Fruit fly (Drosophila melanogaster): Measurements from ENCODE around the gene smp-30.

smp-30 gene

DNA sequence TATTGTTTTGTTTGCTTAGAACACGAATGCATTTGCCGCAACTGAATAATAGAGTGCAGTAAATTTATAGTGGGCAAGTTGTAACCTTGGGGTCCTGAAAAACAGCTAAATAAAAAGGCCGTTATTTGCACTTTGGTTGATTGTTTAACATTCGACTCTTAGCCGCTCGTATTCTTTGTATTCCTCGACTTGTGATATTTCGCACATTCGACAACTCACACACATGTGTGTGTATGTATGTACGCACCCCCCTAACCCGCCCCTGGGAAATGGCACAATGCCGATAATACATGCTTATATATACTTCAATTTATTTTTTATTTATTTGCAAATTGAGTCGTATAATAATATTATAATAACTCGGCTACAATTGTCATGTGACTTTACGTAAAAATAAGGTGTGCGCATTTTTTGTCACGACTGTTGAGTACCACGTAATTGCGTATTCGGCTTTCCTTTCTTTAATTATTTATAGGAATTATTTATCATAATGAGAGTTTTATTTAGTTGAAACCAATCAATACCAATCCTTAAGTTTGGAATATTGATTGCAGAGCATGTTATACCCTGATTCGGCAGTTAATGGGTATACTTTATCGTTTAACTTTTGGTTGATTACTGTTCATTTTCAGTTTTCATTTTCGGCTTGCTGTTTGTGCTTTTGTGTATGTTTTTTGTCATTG is 3.9 kb upstream of the smp-30 start (continued):
- peak; percentile 12 for TF ChIP-seq CG10267 (tag; optimal IDR thresholded peaks at IDR 0.05)
- TF ChIP-seq sob (GFP tag; IDR thresholded peaks at IDR 0.05) = peak; percentile 50; the same call in 1 of the 2 replicates
- no peak for TF ChIP-seq run (tag; optimal IDR thresholded peaks at IDR 0.05)
- TF ChIP-seq Hand (GFP tag; optimal IDR thresholded peaks at IDR 0.05) = no peak
- TF ChIP-seq Gug (GFP tag; IDR thresholded peaks at IDR 0.05) = 0 out of 4 replicates have a peak, but pooled peaks have one; percentile 9
- TF ChIP-seq Hmr (GFP tag; optimal IDR thresholded peaks at IDR 0.05) = peak; percentile 38
- TF ChIP-seq CG8924 (tag; optimal IDR thresholded peaks at IDR 0.05) = peak; percentile 17
- no peak for TF ChIP-seq Mes4 (GFP tag; optimal IDR thresholded peaks at IDR 0.05)
- peak; percentile 7 for TF ChIP-seq bcd (GFP tag; optimal IDR thresholded peaks at IDR 0.05)
- TF ChIP-seq org-1 (GFP tag; optimal IDR thresholded peaks at IDR 0.05) = peak; percentile 16
- peak; percentile 14 for TF ChIP-seq CG12391 (tag; optimal IDR thresholded peaks at IDR 0.05)
- peak; percentile 58; the same call in 1 of the 3 replicates for TF ChIP-seq dysf (GFP tag; IDR thresholded peaks at IDR 0.05)
- peak; percentile 40 for TF ChIP-seq fd96Cb (tag; optimal IDR thresholded peaks at IDR 0.05)
- no peak for TF ChIP-seq zf30C (GFP tag; optimal IDR thresholded peaks at IDR 0.05)
- TF ChIP-seq tgo (GFP tag; IDR thresholded peaks at IDR 0.05) = peak; percentile 53; the same call in 1 of the 3 replicates
- TF ChIP-seq cad (GFP tag; optimal IDR thresholded peaks at IDR 0.05) = no peak
- TF ChIP-seq Atf6 (GFP tag; IDR thresholded peaks at IDR 0.05) = peak; percentile 60; the same call in 1 of the 2 replicates
- TF ChIP-seq CG3281 (GFP tag; optimal IDR thresholded peaks at IDR 0.05) = peak; percentile 6
- peak; percentile 74 for TF ChIP-seq CG14441 (GFP tag; IDR thresholded peaks at IDR 0.05)
- TF ChIP-seq Ada2b (GFP tag; IDR thresholded peaks at IDR 0.05) = peak; percentile 54
- TF ChIP-seq caup (GFP tag; optimal IDR thresholded peaks at IDR 0.05; ENCODE audit: severe bottlenecking) = peak; percentile 55
- TF ChIP-seq gsb-n (tag; optimal IDR thresholded peaks at IDR 0.05) = no peak
- no peak for TF ChIP-seq kay (GFP tag; optimal IDR thresholded peaks at IDR 0.05)
- TF ChIP-seq mam (GFP tag; optimal IDR thresholded peaks at IDR 0.05) = peak; percentile 37
- peak; percentile 66 for TF ChIP-seq gem (tag; optimal IDR thresholded peaks at IDR 0.05)
- TF ChIP-seq bsh (GFP tag; optimal IDR thresholded peaks at IDR 0.05) = peak in 1 of 2 experiments; percentile 17
- TF ChIP-seq Adf1 (GFP tag; IDR thresholded peaks at IDR 0.05) = no peak
- TF ChIP-seq CG7963 (GFP tag; IDR thresholded peaks at IDR 0.05; ENCODE audit: partially characterized antibody) = no peak
- no peak for TF ChIP-seq Hr39 (optimal IDR thresholded peaks at IDR 0.05)
- no peak for TF ChIP-seq CG9215 (GFP tag; IDR thresholded peaks at IDR 0.05)
- TF ChIP-seq gce (GFP tag; IDR thresholded peaks at IDR 0.05) = no peak
- TF ChIP-seq tup (GFP tag; optimal IDR thresholded peaks at IDR 0.05) = no peak
- TF ChIP-seq schlank (tag; optimal IDR thresholded peaks at IDR 0.05) = no peak
- peak; percentile 33; the same call in 1 of the 2 replicates for TF ChIP-seq H2.0 (GFP tag; IDR thresholded peaks at IDR 0.05)
- TF ChIP-seq CG10366 (GFP tag; IDR thresholded peaks at IDR 0.05) = peak; percentile 49; the same call in 1 of the 2 replicates
- no peak for TF ChIP-seq prd (optimal IDR thresholded peaks at IDR 0.05)
- peak; percentile 24; the same call in 1 of the 3 replicates for TF ChIP-seq prd (GFP tag; IDR thresholded peaks at IDR 0.05)
- TF ChIP-seq ATbp (GFP tag; optimal IDR thresholded peaks at IDR 0.05) = peak; percentile 1
- TF ChIP-seq E2f1 (GFP tag; IDR thresholded peaks at IDR 0.05) = no peak
- TF ChIP-seq CG14860 (GFP tag; IDR thresholded peaks at IDR 0.05; ENCODE audit: partially characterized antibody) = no peak
- no peak for TF ChIP-seq CG9932 (GFP tag; IDR thresholded peaks at IDR 0.05)
- TF ChIP-seq CG4424 (GFP tag; optimal IDR thresholded peaks at IDR 0.05) = peak; percentile 42
- TF ChIP-seq CG6683 (GFP tag; optimal IDR thresholded peaks at IDR 0.05) = peak; percentile 10
- TF ChIP-seq CG4854 (GFP tag; optimal IDR thresholded peaks at IDR 0.05) = no peak
- TF ChIP-seq CG4328 (GFP tag; optimal IDR thresholded peaks at IDR 0.05) = no peak
- no peak for TF ChIP-seq twi (tag; optimal IDR thresholded peaks at IDR 0.05)
- no peak for TF ChIP-seq CG12659 (GFP tag; optimal IDR thresholded peaks at IDR 0.05)
- TF ChIP-seq ttk (GFP tag; IDR thresholded peaks at IDR 0.05) = no peak
- 0 out of 2 replicates have a peak, but pooled peaks have one; percentile 31 for TF ChIP-seq CG17328 (GFP tag; IDR thresholded peaks at IDR 0.05)
- no peak for TF ChIP-seq CG1647 (GFP tag; optimal IDR thresholded peaks at IDR 0.05)

Data from whole organism, embryonic.